Fruit fly (Drosophila melanogaster): ENCODE measurements around the gene Kots.

Gene Kots

dm6 chr3R:14012478-14013146 lies 48.6 kb upstream of the Kots start (continued):
- TF ChIP-seq shn (GFP tag; optimal IDR thresholded peaks at IDR 0.05), result peak; percentile 72
- no peak for TF ChIP-seq Lpt (GFP tag; optimal IDR thresholded peaks at IDR 0.05)
- TF ChIP-seq gem (tag; optimal IDR thresholded peaks at IDR 0.05), result peak; percentile 89
- TF ChIP-seq Vsx1 (GFP tag; optimal IDR thresholded peaks at IDR 0.05), result no peak
- TF ChIP-seq CG11085 (GFP tag; IDR thresholded peaks at IDR 0.05), result peak; percentile 86
- peak; percentile 91 for TF ChIP-seq Taf1 (GFP tag; IDR thresholded peaks at IDR 0.05)
- TF ChIP-seq CG8089 (GFP tag; optimal IDR thresholded peaks at IDR 0.05), result peak; percentile 70
- peak; percentile 92 for TF ChIP-seq croc (GFP tag; conservative IDR thresholded peaks at IDR 0.05)
- peak; percentile 88 for TF ChIP-seq Sox100B (GFP tag; optimal IDR thresholded peaks at IDR 0.05)
- peak; percentile 96 for TF ChIP-seq CG14441 (GFP tag; IDR thresholded peaks at IDR 0.05)
- TF ChIP-seq eve (GFP tag; optimal IDR thresholded peaks at IDR 0.05), result peak in 1 of 2 experiments; percentile 94
- TF ChIP-seq unc-4 (GFP tag; IDR thresholded peaks at IDR 0.05; ENCODE audit: partially characterized antibody), result no peak
- TF ChIP-seq CG6654 (GFP tag; optimal IDR thresholded peaks at IDR 0.05), result peak; percentile 82
- TF ChIP-seq h (optimal IDR thresholded peaks at IDR 0.05), result no peak
- TF ChIP-seq NK7.1 (GFP tag; optimal IDR thresholded peaks at IDR 0.05), result peak; percentile 56
- TF ChIP-seq CG2120 (GFP tag; optimal IDR thresholded peaks at IDR 0.05), result peak; percentile 75
- TF ChIP-seq MESR4 (GFP tag; optimal IDR thresholded peaks at IDR 0.05), result peak; percentile 6
- TF ChIP-seq CG10267 (tag; optimal IDR thresholded peaks at IDR 0.05), result peak; percentile 88
- TF ChIP-seq Hr51 (GFP tag; optimal IDR thresholded peaks at IDR 0.05), result peak; percentile 50 to 89
- TF ChIP-seq CG17829 (tag; optimal IDR thresholded peaks at IDR 0.05), result peak; percentile 93
- TF ChIP-seq Tbp (GFP tag; optimal IDR thresholded peaks at IDR 0.05), result no peak
- TF ChIP-seq tin (GFP tag; optimal IDR thresholded peaks at IDR 0.05), result peak; percentile 97
- TF ChIP-seq Antp (GFP tag; optimal IDR thresholded peaks at IDR 0.05), result peak; percentile 87
- peak; percentile 78 for TF ChIP-seq wdn (GFP tag; IDR thresholded peaks at IDR 0.05)
- peak; percentile 98 for TF ChIP-seq CG34422 (GFP tag; IDR thresholded peaks at IDR 0.05)
- peak; percentile 42 for TF ChIP-seq exex (tag; optimal IDR thresholded peaks at IDR 0.05)
- TF ChIP-seq gfzf (GFP tag; optimal IDR thresholded peaks at IDR 0.05), result no peak
- TF ChIP-seq CG8478 (optimal IDR thresholded peaks at IDR 0.05), result no peak
- TF ChIP-seq CG9932 (GFP tag; IDR thresholded peaks at IDR 0.05), result peak; percentile 81
- TF ChIP-seq CG13775 (GFP tag; optimal IDR thresholded peaks at IDR 0.05), result peak; percentile 65
- peak; percentile 39 for TF ChIP-seq slou (GFP tag; optimal IDR thresholded peaks at IDR 0.05)
- TF ChIP-seq CG9727 (GFP tag; optimal IDR thresholded peaks at IDR 0.05), result peak; percentile 92
- TF ChIP-seq peb (GFP tag; IDR thresholded peaks at IDR 0.05), result peak; percentile 93
- peak; percentile 54 for TF ChIP-seq CG12942 (GFP tag; optimal IDR thresholded peaks at IDR 0.05)
- peak; percentile 91 for TF ChIP-seq NFAT (GFP tag; IDR thresholded peaks at IDR 0.05)
- peak; percentile 78 for TF ChIP-seq CG9609 (GFP tag; optimal IDR thresholded peaks at IDR 0.05)
- peak; percentile 94 for TF ChIP-seq CG3726 (GFP tag; IDR thresholded peaks at IDR 0.05)
- TF ChIP-seq Stat92E (GFP tag; optimal IDR thresholded peaks at IDR 0.05), result peak in 1 of 3 experiments; percentile 21
- TF ChIP-seq CG5953 (GFP tag; IDR thresholded peaks at IDR 0.05), result peak; percentile 86
- peak; percentile 82 for TF ChIP-seq CG4707 (GFP tag; optimal IDR thresholded peaks at IDR 0.05)
- TF ChIP-seq slp2 (GFP tag; optimal IDR thresholded peaks at IDR 0.05), result peak; percentile 68
- peak; percentile 84 for TF ChIP-seq CG12391 (tag; optimal IDR thresholded peaks at IDR 0.05)
- TF ChIP-seq grau (tag; optimal IDR thresholded peaks at IDR 0.05), result peak; percentile 82
- TF ChIP-seq NC2β (GFP tag; optimal IDR thresholded peaks at IDR 0.05), result peak; percentile 95
- TF ChIP-seq CG18011 (GFP tag; optimal IDR thresholded peaks at IDR 0.05), result peak; percentile 52
- TF ChIP-seq CG4854 (GFP tag; optimal IDR thresholded peaks at IDR 0.05), result peak; percentile 88
- peak; percentile 72 for TF ChIP-seq ERR (GFP tag; optimal IDR thresholded peaks at IDR 0.05)
- TF ChIP-seq Lhr (GFP tag; optimal IDR thresholded peaks at IDR 0.05), result peak; percentile 57
- TF ChIP-seq D19A (tag; optimal IDR thresholded peaks at IDR 0.05), result peak; percentile 89
- TF ChIP-seq CG1024 (GFP tag; IDR thresholded peaks at IDR 0.05), result peak; percentile 93
- TF ChIP-seq Ets65A (GFP tag), result peak; percentile 97
